Fruit fly (Drosophila melanogaster): ENCODE results near the gene CG6686.
A peak's percentile ranks its signal among the peaks of the same experiment; 100 is the strongest.

Gene CG6686

DNA sequence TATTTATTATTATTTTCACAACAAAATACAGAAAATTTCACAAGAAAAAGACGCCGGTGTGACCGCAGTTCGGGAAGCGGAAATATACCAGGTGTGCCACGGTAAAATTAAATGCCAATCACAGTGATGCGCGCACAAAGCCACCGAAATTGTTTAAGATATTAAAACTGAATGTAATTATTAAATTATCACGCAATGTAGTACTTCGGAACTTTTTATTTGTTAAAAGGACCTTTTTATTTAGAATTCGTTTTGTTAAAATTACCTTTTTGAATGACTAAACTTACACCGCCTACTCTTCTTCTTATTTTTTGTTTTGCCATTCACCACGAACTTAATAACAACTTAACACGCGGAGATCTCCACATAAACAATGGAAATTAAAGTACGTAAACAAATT lies at the start of gene CG6686, which contains the start of gene CG34163 (continued):
- TF ChIP-seq CG5245 (GFP tag; optimal IDR thresholded peaks at IDR 0.05) (no peak), MESR4 (GFP tag; optimal IDR thresholded peaks at IDR 0.05) (peak; percentile 0), CG34422 (GFP tag; IDR thresholded peaks at IDR 0.05) (peak; percentile 62; the same call in 2 of the 3 replicates), CG31388 (GFP tag; optimal IDR thresholded peaks at IDR 0.05) (no peak), CG1832 (GFP tag; optimal IDR thresholded peaks at IDR 0.05) (no peak), nerfin-2 (GFP tag; IDR thresholded peaks at IDR 0.05; ENCODE audit: partially characterized antibody) (no peak), Atf-2 (GFP tag; optimal IDR thresholded peaks at IDR 0.05) (peak; percentile 3), Max (GFP tag; optimal IDR thresholded peaks at IDR 0.05) (peak; percentile 78), nerfin-1 (tag; optimal IDR thresholded peaks at IDR 0.05) (peak; percentile 27), vvl (GFP tag; IDR thresholded peaks at IDR 0.05) (peak; percentile 40; the same call in 1 of the 2 replicates), gem (tag; optimal IDR thresholded peaks at IDR 0.05) (no peak), br (optimal IDR thresholded peaks at IDR 0.05) (no peak), mld (GFP tag; IDR thresholded peaks at IDR 0.05; ENCODE audit: partially characterized antibody) (no peak), Gug (GFP tag; IDR thresholded peaks at IDR 0.05) (peak; percentile 45; the same call in 1 of the 4 replicates), kni (GFP tag; optimal IDR thresholded peaks at IDR 0.05) (no peak), CG18619 (GFP tag; optimal IDR thresholded peaks at IDR 0.05) (no peak), otp (GFP tag; IDR thresholded peaks at IDR 0.05) (no peak), Antp (GFP tag; optimal IDR thresholded peaks at IDR 0.05) (peak; percentile 10), CG12219 (GFP tag; optimal IDR thresholded peaks at IDR 0.05) (no peak), sc (optimal IDR thresholded peaks at IDR 0.05) (no peak), sc (GFP tag; optimal IDR thresholded peaks at IDR 0.05) (no peak), shn (GFP tag; optimal IDR thresholded peaks at IDR 0.05) (no peak), CG10267 (tag; optimal IDR thresholded peaks at IDR 0.05) (peak; percentile 49), Fer1 (GFP tag; optimal IDR thresholded peaks at IDR 0.05) (no peak), bowl (GFP tag; IDR thresholded peaks at IDR 0.05) (no peak), Ravus (GFP tag; IDR thresholded peaks at IDR 0.05) (no peak), Med (GFP tag) (peak; percentile 87), ac (GFP tag; optimal IDR thresholded peaks at IDR 0.05) (no peak), CG12659 (GFP tag; optimal IDR thresholded peaks at IDR 0.05) (peak; percentile 68), CkIIα-i1 (GFP tag; IDR thresholded peaks at IDR 0.05) (no peak), CG30403 (GFP tag; optimal IDR thresholded peaks at IDR 0.05) (peak; percentile 69), tgo (GFP tag; IDR thresholded peaks at IDR 0.05) (no peak), CG18764 (GFP tag; optimal IDR thresholded peaks at IDR 0.05) (peak; percentile 14), btn (GFP tag; optimal IDR thresholded peaks at IDR 0.05) (no peak), bab2 (GFP tag; optimal IDR thresholded peaks at IDR 0.05) (peak; percentile 41), chm (GFP tag; IDR thresholded peaks at IDR 0.05) (no peak), CG12769 (tag; optimal IDR thresholded peaks at IDR 0.05) (no peak), CG32767 (GFP tag; IDR thresholded peaks at IDR 0.05) (no peak), Lim3 (GFP tag; IDR thresholded peaks at IDR 0.05) (no peak), vfl (GFP tag; optimal IDR thresholded peaks at IDR 0.05) (peak; percentile 41), so (GFP tag; IDR thresholded peaks at IDR 0.05) (no peak), ci (GFP tag; IDR thresholded peaks at IDR 0.05) (no peak), CG12236 (GFP tag; optimal IDR thresholded peaks at IDR 0.05) (no peak), CG15269 (tag; optimal IDR thresholded peaks at IDR 0.05) (no peak), NC2β (GFP tag; optimal IDR thresholded peaks at IDR 0.05) (peak; percentile 46), CG12391 (tag; optimal IDR thresholded peaks at IDR 0.05) (peak; percentile 59), run (tag; optimal IDR thresholded peaks at IDR 0.05) (no peak), CG2129 (GFP tag; IDR thresholded peaks at IDR 0.05; ENCODE audit: partially characterized antibody) (no peak), CG2202 (tag; optimal IDR thresholded peaks at IDR 0.05) (peak; percentile 2), ash1 (GFP tag; optimal IDR thresholded peaks at IDR 0.05) (no peak), CG3847 (GFP tag; IDR thresholded peaks at IDR 0.05) (0 out of 2 replicates have a peak, but pooled peaks have one; percentile 24), CG31441 (GFP tag; IDR thresholded peaks at IDR 0.05) (no peak), row (GFP tag; IDR thresholded peaks at IDR 0.05) (peak; percentile 69)

Measured in whole organism, embryonic.